Worm (Caenorhabditis elegans): ENCODE measurements around the gene gpa-18.
A peak's percentile ranks its signal among the peaks of the same experiment; 100 is the strongest.

gpa-18 gene

ce11 chrIV:5183755-5184166 is 11.7 kb downstream of the gpa-18 start, which contains the start of gene W03F8.4 (continued):
- no peak for TF ChIP-seq rec-8 (tag; optimal IDR thresholded peaks at IDR 0.05)
- TF ChIP-seq unc-62 (GFP tag; optimal IDR thresholded peaks at IDR 0.05): no peak
- TF ChIP-seq attf-3 (GFP tag; conservative IDR thresholded peaks at IDR 0.05): peak; percentile 73
- no peak for TF ChIP-seq mes-4 (tag; optimal IDR thresholded peaks at IDR 0.05)
- TF ChIP-seq nhr-120 (GFP tag; IDR thresholded peaks at IDR 0.05): no peak
- no peak for TF ChIP-seq Y67H2A.10 (GFP tag; conservative IDR thresholded peaks at IDR 0.05)
- peak; percentile 70 to 87 for TF ChIP-seq let-607 (tag; optimal IDR thresholded peaks at IDR 0.05)
- peak; percentile 29 for TF ChIP-seq F49E8.2 (tag; optimal IDR thresholded peaks at IDR 0.05; ENCODE audit: insufficient read depth)
- TF ChIP-seq somi-1 (GFP tag; optimal IDR thresholded peaks at IDR 0.05): peak; percentile 55
- TF ChIP-seq fkh-3 (tag; optimal IDR thresholded peaks at IDR 0.05): no peak
- no peak for TF ChIP-seq F57A8.1 (GFP tag; optimal IDR thresholded peaks at IDR 0.05)
- TF ChIP-seq mxl-1 (tag; optimal IDR thresholded peaks at IDR 0.05): no peak
- TF ChIP-seq ztf-28 (GFP tag; IDR thresholded peaks at IDR 0.05): 0 out of 2 replicates have a peak, but pooled peaks have one; percentile 76
- peak; percentile 42 for TF ChIP-seq atf-7 (tag; optimal IDR thresholded peaks at IDR 0.05)
- TF ChIP-seq F39B2.1 (GFP tag; IDR thresholded peaks at IDR 0.05): 0 out of 2 replicates have a peak, but pooled peaks have one; percentile 32
- TF ChIP-seq K11D2.4 (GFP tag; IDR thresholded peaks at IDR 0.05): peak; percentile 91
- no peak for TF ChIP-seq ztf-25 (GFP tag; IDR thresholded peaks at IDR 0.05)
- TF ChIP-seq hmg-1.2 (GFP tag; IDR thresholded peaks at IDR 0.05): peak; percentile 68
- TF ChIP-seq dpff-1 (tag; optimal IDR thresholded peaks at IDR 0.05): no peak
- peak; percentile 88 for TF ChIP-seq attf-6 (GFP tag; IDR thresholded peaks at IDR 0.05)
- TF ChIP-seq Y95B8A.8 (GFP tag; IDR thresholded peaks at IDR 0.05): 0 out of 2 replicates have a peak, but pooled peaks have one; percentile 19
- no peak for TF ChIP-seq mel-28 (tag; optimal IDR thresholded peaks at IDR 0.05; ENCODE audit: borderline replicate concordance)
- TF ChIP-seq lin-26 (GFP tag; IDR thresholded peaks at IDR 0.05): 0 out of 2 replicates have a peak, but pooled peaks have one; percentile 35
- peak; percentile 98 for TF ChIP-seq ztf-18 (tag; optimal IDR thresholded peaks at IDR 0.05)
- no peak for TF ChIP-seq ama-1 (optimal IDR thresholded peaks at IDR 0.05)
- TF ChIP-seq ama-1 (GFP tag; optimal IDR thresholded peaks at IDR 0.05): no peak
- TF ChIP-seq sea-2 (GFP tag; IDR thresholded peaks at IDR 0.05): no peak
- no peak for TF ChIP-seq F37B4.10 (GFP tag; IDR thresholded peaks at IDR 0.05)
- TF ChIP-seq egrh-3 (GFP tag; IDR thresholded peaks at IDR 0.05): no peak
- TF ChIP-seq gei-17 (GFP tag; optimal IDR thresholded peaks at IDR 0.05): peak; percentile 70
- TF ChIP-seq rpc-1 (optimal IDR thresholded peaks at IDR 0.05): no peak
- no peak for TF ChIP-seq rpc-1 (tag; optimal IDR thresholded peaks at IDR 0.05)
- peak; percentile 54 for TF ChIP-seq F22D6.2 (tag; optimal IDR thresholded peaks at IDR 0.05)
- no peak for TF ChIP-seq nfya-1 (tag; optimal IDR thresholded peaks at IDR 0.05; ENCODE audit: borderline replicate concordance, insufficient read depth)
- TF ChIP-seq F55B11.4 (tag; optimal IDR thresholded peaks at IDR 0.05; ENCODE audit: borderline replicate concordance, insufficient read depth): no peak
- 0 out of 2 replicates have a peak, but pooled peaks have one; percentile 70 for TF ChIP-seq bed-1 (GFP tag; IDR thresholded peaks at IDR 0.05)
- peak; percentile 44 for TF ChIP-seq K12H6.12 (tag; optimal IDR thresholded peaks at IDR 0.05)
- TF ChIP-seq ceh-79 (tag; optimal IDR thresholded peaks at IDR 0.05): no peak
- TF ChIP-seq cebp-2 (GFP tag; IDR thresholded peaks at IDR 0.05): no peak
- TF ChIP-seq aptf-3 (GFP tag; IDR thresholded peaks at IDR 0.05): no peak
- no peak for TF ChIP-seq sptf-2 (GFP tag; optimal IDR thresholded peaks at IDR 0.05)
- TF ChIP-seq madf-10 (tag; optimal IDR thresholded peaks at IDR 0.05): peak; percentile 51
- TF ChIP-seq attf-5 (GFP tag; optimal IDR thresholded peaks at IDR 0.05): peak; percentile 89
- peak; percentile 83 for TF ChIP-seq ceh-100 (GFP tag; IDR thresholded peaks at IDR 0.05)
- TF ChIP-seq ZK185.1 (tag; optimal IDR thresholded peaks at IDR 0.05; ENCODE audit: poor library complexity, severe bottlenecking): peak; percentile 82
- peak; percentile 85 for TF ChIP-seq ceh-27 (GFP tag; optimal IDR thresholded peaks at IDR 0.05)
- TF ChIP-seq zim-3 (tag; optimal IDR thresholded peaks at IDR 0.05): peak; percentile 25
- no peak for TF ChIP-seq sdz-38 (tag; optimal IDR thresholded peaks at IDR 0.05)
- TF ChIP-seq madf-8 (GFP tag; conservative IDR thresholded peaks at IDR 0.05): peak; percentile 45

Measured in whole organism, young adult.